Worm (Caenorhabditis elegans): ENCODE measurements around the gene R07E5.19.

ce11 chrIII:4372894-4373293 lies 45.0 kb downstream of the R07E5.19 start:
- no peak for TF ChIP-seq fkh-10 (GFP tag; optimal IDR thresholded peaks at IDR 0.05)
- no peak for TF ChIP-seq lin-13 (GFP tag; optimal IDR thresholded peaks at IDR 0.05)
- TF ChIP-seq ceh-62 (tag; optimal IDR thresholded peaks at IDR 0.05), result no peak
- no peak for TF ChIP-seq jun-1 (tag; optimal IDR thresholded peaks at IDR 0.05)
- no peak for TF ChIP-seq ceh-82 (tag; optimal IDR thresholded peaks at IDR 0.05)
- TF ChIP-seq ZK337.2 (GFP tag; IDR thresholded peaks at IDR 0.05), result no peak
- no peak for TF ChIP-seq F10B5.3 (tag; optimal IDR thresholded peaks at IDR 0.05)
- no peak for TF ChIP-seq pha-4 (GFP tag; IDR thresholded peaks at IDR 0.05)
- no peak for TF ChIP-seq pha-4 (tag; optimal IDR thresholded peaks at IDR 0.05)
- TF ChIP-seq Y105C5A.15 (GFP tag; IDR thresholded peaks at IDR 0.05), result no peak

All from whole organism, L4 larva.